Worm (Caenorhabditis elegans) whole organism, young adult: ENCODE results near the gene irld-65.

ENCODE experiments used
- B0336.3 ChIP-seq: fragments of 200-800 bp; sonication (Bioruptor generic); IDR thresholded peaks from 2 replicates; pipeline ENCODE4 v1.3.6; 2022; ENCODE audit warnings: missing genetic modification characterization, missing compliant biosample characterization
- C17E4.6 ChIP-seq: fragments of 200-800 bp; sonication (Bioruptor generic); IDR thresholded peaks from 2 replicates; pipeline ENCODE4 v1.3.6; 2022; ENCODE audit warnings: missing genetic modification reagents, missing genetic modification characterization, missing compliant biosample characterization
- F23B12.7 ChIP-seq: sonication (generic microtip); optimal IDR thresholded peaks from 2 replicates; lab custom pipeline; 2017; ENCODE audit warnings: missing genetic modification characterization, mild to moderate bottlenecking, missing compliant biosample characterization, antibody characterized with exemption, moderate library complexity; ENCODE audit not compliant: insufficient read depth
- F49E8.2 ChIP-seq: sonication (generic microtip); optimal IDR thresholded peaks from 3 replicates; lab custom pipeline; 2017; ENCODE audit warnings: missing genetic modification characterization, mild to moderate bottlenecking, missing compliant biosample characterization, antibody characterized with exemption, moderate library complexity; ENCODE audit not compliant: insufficient read depth
- F52B5.7 ChIP-seq: sonication (generic microtip); optimal IDR thresholded peaks from 2 replicates; lab custom pipeline; 2016; ENCODE audit warnings: mild to moderate bottlenecking, missing genetic modification characterization, missing compliant biosample characterization
- F55B11.4 ChIP-seq: sonication (generic microtip); optimal IDR thresholded peaks from 2 replicates; lab custom pipeline; 2016; ENCODE audit warnings: missing compliant biosample characterization, missing genetic modification characterization, borderline replicate concordance; ENCODE audit not compliant: insufficient read depth
- K12H6.12 ChIP-seq: fragments of 200-800 bp; sonication (Bioruptor generic); optimal IDR thresholded peaks from 2 replicates; lab custom pipeline; 2018; ENCODE audit warnings: mild to moderate bottlenecking, missing genetic modification characterization, missing compliant biosample characterization
- T07F8.4 ChIP-seq: sonication (generic microtip); optimal IDR thresholded peaks from 2 replicates; lab custom pipeline; 2016; ENCODE audit warnings: mild to moderate bottlenecking, missing genetic modification characterization, moderate library complexity, missing compliant biosample characterization
- Y53F4B.3 ChIP-seq: fragments of 200-800 bp; sonication (Bioruptor generic); IDR thresholded peaks from 2 replicates; pipeline ENCODE4 v1.3.6; 2022; ENCODE audit warnings: missing genetic modification reagents, missing genetic modification characterization, missing compliant biosample characterization
- Y56A3A.18 ChIP-seq: fragments of 200-800 bp; sonication (Bioruptor generic); IDR thresholded peaks from 2 replicates; pipeline ENCODE4 v1.3.6; 2022; ENCODE audit warnings: missing genetic modification reagents, missing genetic modification characterization, missing compliant biosample characterization
- Y95B8A.8 ChIP-seq: fragments of 200-800 bp; sonication (Bioruptor generic); IDR thresholded peaks from 2 replicates; pipeline ENCODE4 v1.3.6; 2022; ENCODE audit warnings: missing genetic modification reagents, missing genetic modification characterization, missing compliant biosample characterization
- akir-1 ChIP-seq: fragments of 200-800 bp; sonication (Bioruptor generic); optimal IDR thresholded peaks from 2 replicates; lab custom pipeline; 2018; ENCODE audit warnings: mild to moderate bottlenecking, missing genetic modification characterization, moderate library complexity, missing compliant biosample characterization
- attf-6 ChIP-seq: fragments of 200-800 bp; sonication (Bioruptor generic); IDR thresholded peaks from 2 replicates; pipeline ENCODE4 v1.3.6; 2022; ENCODE audit warnings: missing genetic modification reagents, missing genetic modification characterization, missing compliant biosample characterization
- ccch-3 ChIP-seq: fragments of 200-800 bp; sonication (Bioruptor generic); optimal IDR thresholded peaks from 2 replicates; lab custom pipeline; 2018; ENCODE audit warnings: mild to moderate bottlenecking, missing genetic modification characterization, missing compliant biosample characterization
- cebp-1 ChIP-seq, 2 experiments: fragments of 200-800 bp in 1 of 2; sonication (Bioruptor generic) in 1 of 2; sonication (generic microtip) in 1 of 2; IDR thresholded peaks in 1 of 2; optimal IDR thresholded peaks in 1 of 2; 2 replicates each; pipeline versions ENCODE4 v1.3.6 to Lab custom; 2017 to 2022; ENCODE audit warnings: missing compliant biosample characterization in 2 of 2, missing genetic modification characterization in 2 of 2, mild to moderate bottlenecking in 1 of 2, missing genetic modification reagents in 1 of 2, moderate library complexity in 1 of 2
- ceh-100 ChIP-seq: fragments of 200-800 bp; sonication (Bioruptor generic); IDR thresholded peaks from 2 replicates; pipeline ENCODE4 v1.3.6; 2022; ENCODE audit warnings: missing genetic modification reagents, missing genetic modification characterization, missing compliant biosample characterization
- ceh-27 ChIP-seq: fragments of 200-800 bp; sonication (Bioruptor generic); optimal IDR thresholded peaks from 2 replicates; lab custom pipeline; 2018; ENCODE audit warnings: mild to moderate bottlenecking, missing genetic modification characterization, moderate library complexity, missing compliant biosample characterization
- dpl-1 ChIP-seq: fragments of 150-350 bp; optimal IDR thresholded peaks from 2 replicates; lab custom pipeline; 2014; ENCODE audit warnings: missing biosample characterization, missing genetic modification reagents, missing genetic modification characterization
- efl-1 ChIP-seq: fragments of 150-350 bp; optimal IDR thresholded peaks from 2 replicates; lab custom pipeline; 2014; ENCODE audit warnings: missing biosample characterization, missing genetic modification reagents, missing genetic modification characterization
- egl-18 ChIP-seq: fragments of 200-800 bp; sonication (Bioruptor generic); IDR thresholded peaks from 2 replicates; pipeline ENCODE4 v1.3.6; 2022; ENCODE audit warnings: missing genetic modification reagents, missing genetic modification characterization, missing compliant biosample characterization
- ekl-4 ChIP-seq: fragments of 200-800 bp; sonication (Bioruptor generic); IDR thresholded peaks from 2 replicates; pipeline ENCODE4 v1.3.6; 2022; ENCODE audit warnings: missing genetic modification reagents, missing genetic modification characterization, missing compliant biosample characterization
- him-1 ChIP-seq: sonication (generic microtip); optimal IDR thresholded peaks from 2 replicates; lab custom pipeline; 2016; ENCODE audit warnings: missing genotype, missing genetic modification reagents, missing genetic modification characterization, missing compliant biosample characterization
- hmg-1.2 ChIP-seq: fragments of 200-800 bp; sonication (Bioruptor generic); IDR thresholded peaks from 2 replicates; pipeline ENCODE4 v1.3.6; 2022; ENCODE audit warnings: missing genetic modification reagents, missing genetic modification characterization, missing compliant biosample characterization
- hsf-1 ChIP-seq: fragments of 200-800 bp; sonication (Bioruptor generic); IDR thresholded peaks from 2 replicates; pipeline ENCODE4 v1.3.6; 2022; ENCODE audit warnings: missing genetic modification reagents, missing genetic modification characterization, missing compliant biosample characterization
- let-526 ChIP-seq: fragments of 200-800 bp; sonication (Bioruptor generic); IDR thresholded peaks from 2 replicates; pipeline ENCODE4 v1.3.6; 2022; ENCODE audit warnings: missing genetic modification reagents, missing genetic modification characterization, missing compliant biosample characterization
- lin-26 ChIP-seq: fragments of 200-800 bp; sonication (Bioruptor generic); IDR thresholded peaks from 2 replicates; pipeline ENCODE4 v1.3.6; 2022; ENCODE audit warnings: missing genetic modification reagents, missing genetic modification characterization, missing compliant biosample characterization
- lin-35 ChIP-seq, 3 experiments: fragments of 150-350 bp in 2 of 3; sonication (generic microtip) in 1 of 3; optimal IDR thresholded peaks; 2 replicates each; lab custom pipeline; 2014 to 2018; ENCODE audit warnings: missing biosample characterization in 3 of 3, missing genetic modification characterization in 3 of 3, missing genetic modification reagents in 3 of 3
- lir-1 ChIP-seq: fragments of 200-800 bp; sonication (Bioruptor generic); conservative IDR thresholded peaks from 2 replicates; pipeline ENCODE4 v1.3.6; 2022; ENCODE audit warnings: missing genetic modification reagents, missing genetic modification characterization, missing compliant biosample characterization
- madf-8 ChIP-seq: fragments of 200-800 bp; sonication (Bioruptor generic); conservative IDR thresholded peaks from 2 replicates; pipeline ENCODE4 v1.3.6; 2022; ENCODE audit warnings: missing genetic modification reagents, missing genetic modification characterization, missing compliant biosample characterization
- mel-28 ChIP-seq: sonication (generic microtip); optimal IDR thresholded peaks from 2 replicates; lab custom pipeline; 2016; ENCODE audit warnings: borderline replicate concordance, mild to moderate bottlenecking, missing genetic modification characterization, missing compliant biosample characterization
- nfya-2 ChIP-seq: fragments of 200-800 bp; sonication (Bioruptor generic); IDR thresholded peaks from 2 replicates; pipeline ENCODE4 v1.3.6; 2022; ENCODE audit warnings: missing genetic modification reagents, missing genetic modification characterization, missing compliant biosample characterization
- nhr-80 ChIP-seq: sonication (generic microtip); optimal IDR thresholded peaks from 2 replicates; lab custom pipeline; 2016; ENCODE audit warnings: missing genetic modification characterization, missing compliant biosample characterization
- pha-4 ChIP-seq: fragments of 150-350 bp; sonication (generic microtip); optimal IDR thresholded peaks from 2 replicates; lab custom pipeline; 2014; ENCODE audit warnings: missing biosample characterization, missing genetic modification reagents, missing genetic modification characterization
- rec-8 ChIP-seq, 2 experiments: sonication (generic microtip); optimal IDR thresholded peaks; 2 replicates each; lab custom pipeline; 2016; ENCODE audit warnings: mild to moderate bottlenecking in 2 of 2, missing genetic modification characterization in 2 of 2, missing genetic modification reagents in 2 of 2, missing genotype in 2 of 2, missing biosample characterization in 1 of 2, missing compliant biosample characterization in 1 of 2, moderate library complexity in 1 of 2
- repo-1 ChIP-seq: sonication (generic microtip); optimal IDR thresholded peaks from 2 replicates; lab custom pipeline; 2017; ENCODE audit warnings: mild to moderate bottlenecking, missing genetic modification characterization, missing compliant biosample characterization
- zfh-2 ChIP-seq: fragments of 200-800 bp; sonication (Bioruptor generic); conservative IDR thresholded peaks from 2 replicates; pipeline ENCODE4 v1.3.6; 2022; ENCODE audit warnings: missing genetic modification reagents, missing genetic modification characterization, missing compliant biosample characterization
- ztf-22 ChIP-seq: fragments of 200-800 bp; sonication (Bioruptor generic); optimal IDR thresholded peaks from 2 replicates; lab custom pipeline; 2018; ENCODE audit warnings: mild to moderate bottlenecking, missing genetic modification characterization, moderate library complexity, missing compliant biosample characterization
- ztf-26 ChIP-seq: sonication (generic microtip); optimal IDR thresholded peaks from 2 replicates; lab custom pipeline; 2017; ENCODE audit warnings: missing genetic modification characterization, missing compliant biosample characterization
- ztf-28 ChIP-seq: fragments of 200-800 bp; sonication (Bioruptor generic); IDR thresholded peaks from 2 replicates; pipeline ENCODE4 v1.3.6; 2022; ENCODE audit warnings: missing genetic modification reagents, missing genetic modification characterization, missing compliant biosample characterization

Gene irld-65

DNA sequence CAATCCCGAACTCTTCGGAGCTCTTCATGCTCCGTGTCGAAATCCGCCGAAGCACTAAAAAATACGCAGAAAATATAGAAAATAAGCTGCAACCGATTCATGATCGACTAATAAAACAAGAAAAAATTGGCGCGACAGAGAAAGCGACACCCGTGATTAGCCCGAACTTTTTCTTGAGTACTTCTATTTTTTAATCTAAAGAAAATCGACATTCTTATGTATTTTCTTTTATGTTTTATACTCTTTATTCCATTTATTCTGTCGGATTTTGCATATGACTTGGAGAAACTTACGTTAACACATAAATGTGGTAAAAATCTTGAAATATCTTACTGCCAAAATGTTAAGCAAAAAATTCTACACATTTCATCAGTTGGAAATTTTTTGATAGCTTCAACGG lies 6.2 kb upstream of the irld-65 start, which contains the start of the genes irld-50 and irld-49:
Gene irld-50 (minus strand): TSS at position 101 of the 400 bp plus-strand sequence.
Gene irld-49 (plus strand): TSS at position 211 of the 400 bp plus-strand sequence.
- TF ChIP-seq Y53F4B.3 (GFP tag; lab: Robert Waterston, UW) (no peak), let-526 (GFP tag; lab: Robert Waterston, UW) (no peak), F49E8.2 (tag; lab: Kevin White, UChicago) (no peak), egl-18 (GFP tag; lab: Robert Waterston, UW) (no peak), F52B5.7 (tag; lab: Kevin White, UChicago) (no peak), ccch-3 (GFP tag; lab: Kevin White, UChicago) (no peak), akir-1 (no peak), hmg-1.2 (GFP tag; lab: Robert Waterston, UW) (no peak), C17E4.6 (GFP tag; lab: Robert Waterston, UW) (no peak), ceh-100 (GFP tag; lab: Robert Waterston, UW) (no peak), madf-8 (GFP tag; lab: Robert Waterston, UW) (no peak), attf-6 (GFP tag; lab: Robert Waterston, UW) (no peak), F55B11.4 (no peak), efl-1 (GFP tag; lab: Kevin White, UChicago) (no peak), him-1 (tag; lab: Kevin White, UChicago) (no peak), ztf-26 (tag; lab: Kevin White, UChicago) (no peak), Y56A3A.18 (no peak)

DNA sequence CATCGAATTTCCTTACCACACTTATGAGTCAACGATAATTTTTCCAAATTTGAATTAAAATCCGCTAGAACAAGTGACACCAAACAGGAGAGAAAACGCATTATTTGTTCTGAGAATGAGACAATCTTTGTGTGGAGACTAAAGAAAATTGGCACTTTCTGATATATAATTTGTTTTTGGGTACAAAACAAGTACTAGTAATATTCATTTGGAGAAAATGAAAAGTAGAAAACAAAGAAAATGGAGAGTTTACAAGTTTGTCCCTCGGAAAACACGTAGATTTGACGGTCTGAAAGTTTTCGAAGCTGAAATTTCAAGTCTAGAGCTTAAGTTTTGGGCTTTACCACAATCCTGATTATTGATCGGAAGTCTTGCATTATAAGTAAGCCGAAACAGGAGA lies 3.0 kb upstream of the irld-65 start, which contains the start of gene irld-66:
Gene irld-66 (minus strand): TSS at position 101 of the 400 bp plus-strand sequence.
- TF ChIP-seq mel-28 (tag; lab: Kevin White, UChicago) (no peak), B0336.3 (GFP tag; lab: Robert Waterston, UW) (no peak)

DNA sequence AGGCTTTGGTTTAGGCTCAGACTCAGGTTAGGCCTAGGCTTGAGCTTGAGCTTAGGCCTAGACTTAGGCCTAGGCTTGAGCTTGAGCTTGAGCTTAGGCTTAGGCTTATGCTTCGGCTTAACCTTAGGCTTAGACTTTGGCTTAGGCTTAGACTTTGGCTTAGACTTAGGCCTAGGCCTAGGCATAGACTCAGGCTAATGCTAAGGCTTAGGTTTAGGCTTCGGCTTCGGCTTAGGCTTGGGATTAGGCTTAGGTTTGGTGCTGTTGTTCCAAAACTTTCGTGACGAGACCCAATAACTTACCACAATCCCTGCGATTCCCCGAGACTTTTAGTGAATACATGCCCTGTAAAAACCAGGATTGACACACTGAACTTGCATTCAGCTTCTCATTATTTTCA lies 1.9 kb upstream of the irld-65 start:
- 0 out of 2 replicates have a peak, but pooled peaks have one; percentile 51 for TF ChIP-seq lin-26 (GFP tag; lab: Robert Waterston, UW)
- TF ChIP-seq ztf-22 = no peak

DNA sequence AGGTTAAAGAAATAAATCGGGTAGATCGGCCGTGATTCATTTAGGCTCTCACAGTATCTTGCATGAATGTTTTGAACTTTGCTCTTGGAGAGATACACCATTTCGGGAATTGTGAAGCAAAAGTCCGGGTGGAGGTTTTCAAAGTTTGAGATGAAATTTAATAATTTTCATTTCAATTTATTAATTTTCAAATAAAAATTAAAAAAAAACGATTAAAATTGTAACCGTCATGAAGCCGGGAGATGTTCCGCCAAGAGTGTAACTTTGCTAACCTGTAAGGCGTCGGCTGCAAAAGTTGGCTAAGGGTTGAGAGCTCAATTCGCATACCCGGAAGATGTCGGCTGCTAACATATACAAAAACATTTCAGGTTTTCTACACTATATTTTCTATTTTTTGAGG lies 3.4 kb downstream of the irld-65 start, which contains the start of gene irld-67:
Gene irld-67 (minus strand): TSS at position 101 of the 400 bp plus-strand sequence.
- TF ChIP-seq nfya-2 (GFP tag; lab: Robert Waterston, UW) = no peak
- TF ChIP-seq repo-1 (tag; lab: Kevin White, UChicago) = no peak
- TF ChIP-seq ekl-4 = no peak
- TF ChIP-seq ztf-28 (GFP tag; lab: Robert Waterston, UW) = no peak
- TF ChIP-seq Y95B8A.8 (GFP tag; lab: Robert Waterston, UW) = no peak
- no peak for TF ChIP-seq dpl-1 (GFP tag; lab: Kevin White, UChicago)
- TF ChIP-seq nhr-80 (tag; lab: Kevin White, UChicago) = no peak
- no peak for TF ChIP-seq ztf-22
- no peak for TF ChIP-seq T07F8.4

- TF ChIP-seq zfh-2 (peak; percentile 62; the same call in 1 of the 2 replicates), F55B11.4 (no peak)
Measured at ce11 chrII:2931564-2931963, 6.2 kb downstream of the irld-65 start.

DNA sequence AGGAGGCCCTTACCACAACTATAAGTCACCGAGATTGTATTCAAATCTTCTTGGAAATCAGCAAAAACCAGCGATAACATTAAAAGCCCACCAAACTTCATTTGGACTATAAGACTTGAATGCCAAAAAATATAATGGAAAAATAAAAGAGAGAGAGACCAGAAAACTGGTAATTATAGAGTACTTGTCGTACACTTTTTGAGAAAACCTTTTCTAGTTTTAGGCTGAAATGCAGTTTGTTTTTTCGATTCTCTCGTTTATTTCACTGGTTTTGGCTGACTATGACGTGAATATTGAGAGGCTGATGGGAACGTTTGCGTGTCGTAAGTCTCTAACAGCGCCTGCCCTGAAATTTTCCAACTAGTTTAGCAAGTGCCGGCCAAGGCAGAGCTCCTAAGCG lies 7.3 kb downstream of the irld-65 start, which contains the start of the genes irld-64 and irld-63:
Gene irld-64 (minus strand): TSS at position 101 of the 400 bp plus-strand sequence.
Gene irld-63 (plus strand): TSS at position 230 of the 400 bp plus-strand sequence.
- no peak for TF ChIP-seq F55B11.4
- TF ChIP-seq pha-4 (tag; lab: Kevin White, UChicago) = no peak
- TF ChIP-seq cebp-1 (GFP tag; IDR thresholded peaks at IDR 0.05; lab: Robert Waterston, UW) = no peak
- no peak for TF ChIP-seq cebp-1 (tag; optimal IDR thresholded peaks at IDR 0.05; lab: Kevin White, UChicago)
- no peak for TF ChIP-seq Y56A3A.18
- TF ChIP-seq lir-1 (GFP tag; lab: Robert Waterston, UW) = no peak
- TF ChIP-seq let-526 (GFP tag; lab: Robert Waterston, UW) = no peak
- no peak for TF ChIP-seq ceh-27
- no peak for TF ChIP-seq F23B12.7 (tag; lab: Kevin White, UChicago)
- no peak for TF ChIP-seq K12H6.12
- no peak for TF ChIP-seq lin-35 (GFP tag; optimal IDR thresholded peaks at IDR 0.05; lab: Kevin White, UChicago)
- TF ChIP-seq hsf-1 (GFP tag; lab: Robert Waterston, UW) = no peak
- TF ChIP-seq Y95B8A.8 (GFP tag; lab: Robert Waterston, UW) = no peak
- no peak for TF ChIP-seq rec-8 (tag; optimal IDR thresholded peaks at IDR 0.05; lab: Kevin White, UChicago)
